Fruit fly (Drosophila melanogaster) whole organism, prepupa: ENCODE measurements around the gene B52.
A peak's percentile ranks its signal among the peaks of the same experiment; 100 is the strongest.

Source experiments
- Blimp-1 ChIP-seq: fragments of 200-800 bp; sonication (Bioruptor generic); optimal IDR thresholded peaks from 3 replicates; lab custom pipeline; 2017; ENCODE audit warnings: missing biosample characterization, missing genetic modification characterization, mild to moderate bottlenecking, moderate library complexity, missing genetic modification reagents
- CG10631 ChIP-seq: fragments of 200-800 bp; sonication (Bioruptor generic); optimal IDR thresholded peaks from 2 replicates; lab custom pipeline; 2016; ENCODE audit warnings: missing biosample characterization, missing genetic modification characterization
- CG10669 ChIP-seq: fragments of 200-800 bp; sonication (Bioruptor generic); optimal IDR thresholded peaks from 3 replicates; lab custom pipeline; 2018; ENCODE audit warnings: missing biosample characterization, mild to moderate bottlenecking, missing genetic modification characterization, moderate library complexity
- CG11294 ChIP-seq: fragments of 200-800 bp; sonication (Bioruptor generic); IDR thresholded peaks from 2 replicates; pipeline ENCODE4 v1.3.6; 2022; ENCODE audit warnings: missing biosample characterization, missing genetic modification characterization
- CG11762 ChIP-seq: fragments of 200-800 bp; sonication (Bioruptor generic); optimal IDR thresholded peaks from 3 replicates; lab custom pipeline; 2016; ENCODE audit warnings: missing biosample characterization, missing genetic modification characterization; ENCODE audit not compliant: insufficient read depth
- CG15336 ChIP-seq: fragments of 200-800 bp; sonication (Bioruptor generic); IDR thresholded peaks from 2 replicates; pipeline ENCODE4 v1.3.6; 2022; ENCODE audit warnings: missing biosample characterization, missing genetic modification characterization
- CG1621 ChIP-seq: fragments of 200-800 bp; sonication (Bioruptor generic); optimal IDR thresholded peaks from 3 replicates; lab custom pipeline; 2018; ENCODE audit warnings: missing biosample characterization, mild to moderate bottlenecking, missing genetic modification characterization
- CG16779 ChIP-seq: fragments of 200-800 bp; sonication (Bioruptor generic); optimal IDR thresholded peaks from 3 replicates; lab custom pipeline; 2017; ENCODE audit warnings: missing biosample characterization, mild to moderate bottlenecking, missing genetic modification characterization
- CG3032 ChIP-seq: fragments of 200-800 bp; optimal IDR thresholded peaks from 2 replicates; lab custom pipeline; 2019; ENCODE audit warnings: missing biosample characterization, mild to moderate bottlenecking, missing genetic modification characterization, moderate library complexity
- CG32006 ChIP-seq: fragments of 200-800 bp; sonication (Bioruptor generic); optimal IDR thresholded peaks from 3 replicates; lab custom pipeline; 2017; ENCODE audit warnings: missing biosample characterization, mild to moderate bottlenecking, missing genetic modification characterization
- CG34406 ChIP-seq: fragments of 200-800 bp; sonication (Bioruptor generic); optimal IDR thresholded peaks from 3 replicates; lab custom pipeline; 2016; ENCODE audit warnings: missing biosample characterization, missing genetic modification characterization
- CG3919 ChIP-seq: fragments of 200-800 bp; sonication (Bioruptor generic); optimal IDR thresholded peaks from 3 replicates; lab custom pipeline; 2016; ENCODE audit warnings: missing biosample characterization, missing genetic modification characterization
- CG4318 ChIP-seq: fragments of 200-800 bp; sonication (Bioruptor generic); optimal IDR thresholded peaks from 3 replicates; lab custom pipeline; 2017; ENCODE audit warnings: missing biosample characterization, mild to moderate bottlenecking, missing genetic modification characterization
- CG6163 ChIP-seq: fragments of 200-800 bp; sonication (Bioruptor generic); IDR thresholded peaks from 3 replicates; pipeline ENCODE4 v1.3.6; 2022; ENCODE audit warnings: missing biosample characterization, missing genetic modification characterization
- CG6276 ChIP-seq: fragments of 200-800 bp; sonication (Bioruptor generic); optimal IDR thresholded peaks from 2 replicates; lab custom pipeline; 2017; ENCODE audit warnings: missing biosample characterization, mild to moderate bottlenecking, missing genetic modification characterization
- CG6792 ChIP-seq: fragments of 200-800 bp; sonication (Bioruptor generic); optimal IDR thresholded peaks from 3 replicates; lab custom pipeline; 2016; ENCODE audit warnings: missing biosample characterization, missing genetic modification characterization
- CG6808 ChIP-seq: fragments of 200-800 bp; sonication (Bioruptor generic); optimal IDR thresholded peaks from 3 replicates; lab custom pipeline; 2017; ENCODE audit warnings: missing biosample characterization, missing genetic modification characterization, mild to moderate bottlenecking, moderate library complexity, missing genetic modification reagents
- CG7368 ChIP-seq: fragments of 200-800 bp; sonication (Bioruptor generic); optimal IDR thresholded peaks from 3 replicates; lab custom pipeline; 2016; ENCODE audit warnings: missing biosample characterization, missing genetic modification characterization
- CG8119 ChIP-seq: fragments of 200-800 bp; sonication (Bioruptor generic); IDR thresholded peaks from 3 replicates; pipeline ENCODE4 v1.3.6; 2022; ENCODE audit warnings: missing biosample characterization, missing genetic modification characterization
- CG8632 ChIP-seq: fragments of 200-800 bp; sonication (Bioruptor generic); optimal IDR thresholded peaks from 3 replicates; lab custom pipeline; 2016; ENCODE audit warnings: missing biosample characterization, missing genetic modification characterization
- CG9139 ChIP-seq: fragments of 200-800 bp; sonication (Bioruptor generic); optimal IDR thresholded peaks from 3 replicates; lab custom pipeline; 2017; ENCODE audit warnings: missing biosample characterization, mild to moderate bottlenecking, missing genetic modification characterization
- Eip75B ChIP-seq: fragments of 200-800 bp; sonication (Bioruptor generic); optimal IDR thresholded peaks from 3 replicates; lab custom pipeline; 2016; ENCODE audit warnings: missing biosample characterization, missing genetic modification characterization
- Eip78C ChIP-seq: fragments of 200-800 bp; sonication (Bioruptor generic); peaks from one replicate; lab custom pipeline; 2016; ENCODE audit warnings: missing biosample characterization, missing genetic modification characterization
- Eip93F ChIP-seq: fragments of 200-800 bp; sonication (Bioruptor generic); optimal IDR thresholded peaks from 2 replicates; lab custom pipeline; 2016; ENCODE audit warnings: missing biosample characterization, mild to moderate bottlenecking, missing genetic modification characterization
- Ets96B ChIP-seq: fragments of 200-800 bp; optimal IDR thresholded peaks from 2 replicates; lab custom pipeline; 2019; ENCODE audit warnings: missing biosample characterization, mild to moderate bottlenecking, missing genetic modification characterization, moderate library complexity
- Gug ChIP-seq: fragments of 200-800 bp; sonication (Bioruptor generic); IDR thresholded peaks from 2 replicates; pipeline ENCODE4 v1.3.6; 2022; ENCODE audit warnings: missing biosample characterization, missing genetic modification characterization
- Hr38 ChIP-seq: sonication (Bioruptor generic); optimal IDR thresholded peaks from 2 replicates; lab custom pipeline; 2016; ENCODE audit warnings: missing biosample characterization, missing genetic modification characterization
- Hr39 ChIP-seq: fragments of 200-800 bp; sonication (Bioruptor generic); optimal IDR thresholded peaks from 2 replicates; lab custom pipeline; 2016; ENCODE audit warnings: missing biosample characterization, missing genetic modification characterization
- Hr4 ChIP-seq: fragments of 200-800 bp; sonication (Bioruptor generic); optimal IDR thresholded peaks from 3 replicates; lab custom pipeline; 2016; ENCODE audit warnings: missing biosample characterization, missing genetic modification characterization
- Lpt ChIP-seq: fragments of 200-800 bp; sonication (Bioruptor generic); optimal IDR thresholded peaks from 3 replicates; lab custom pipeline; 2016; ENCODE audit warnings: missing biosample characterization, missing genetic modification characterization
- OdsH ChIP-seq: fragments of 200-800 bp; sonication (Bioruptor generic); optimal IDR thresholded peaks from 3 replicates; lab custom pipeline; 2016; ENCODE audit warnings: missing biosample characterization, missing genetic modification characterization
- Sox102F ChIP-seq: fragments of 200-800 bp; sonication (Bioruptor generic); optimal IDR thresholded peaks from 2 replicates; lab custom pipeline; 2016; ENCODE audit warnings: missing biosample characterization, mild to moderate bottlenecking, missing genetic modification characterization
- Sox15 ChIP-seq: fragments of 200-800 bp; sonication (Bioruptor generic); optimal IDR thresholded peaks from 3 replicates; lab custom pipeline; 2016; ENCODE audit warnings: missing biosample characterization, missing genetic modification characterization
- achi ChIP-seq: fragments of 200-800 bp; sonication (Bioruptor generic); optimal IDR thresholded peaks from 3 replicates; lab custom pipeline; 2016; ENCODE audit warnings: missing biosample characterization, missing genetic modification characterization
- acj6 ChIP-seq: fragments of 200-800 bp; sonication (Bioruptor generic); optimal IDR thresholded peaks from 3 replicates; lab custom pipeline; 2016; ENCODE audit warnings: missing biosample characterization, missing genetic modification characterization
- dsx ChIP-seq: fragments of 200-800 bp; optimal IDR thresholded peaks from 3 replicates; lab custom pipeline; 2019; ENCODE audit warnings: missing biosample characterization, mild to moderate bottlenecking, missing genetic modification characterization, moderate library complexity; ENCODE audit not compliant: poor library complexity, severe bottlenecking
- eg ChIP-seq: fragments of 200-800 bp; sonication (Bioruptor generic); IDR thresholded peaks from 3 replicates; pipeline ENCODE4 v1.3.6; 2022; ENCODE audit warnings: missing biosample characterization, missing genetic modification characterization
- esn ChIP-seq: fragments of 200-800 bp; sonication (Bioruptor generic); optimal IDR thresholded peaks from 2 replicates; lab custom pipeline; 2016; ENCODE audit warnings: missing biosample characterization, mild to moderate bottlenecking, missing genetic modification characterization, moderate library complexity
- fd59A ChIP-seq: fragments of 200-800 bp; sonication (Bioruptor generic); optimal IDR thresholded peaks from 2 replicates; lab custom pipeline; 2017; ENCODE audit warnings: missing biosample characterization, mild to moderate bottlenecking, missing genetic modification characterization, missing genetic modification reagents
- fkh ChIP-seq: fragments of 200-800 bp; sonication (Bioruptor generic); optimal IDR thresholded peaks from 3 replicates; lab custom pipeline; 2017; ENCODE audit warnings: missing biosample characterization, mild to moderate bottlenecking, missing genetic modification characterization, moderate library complexity
- net ChIP-seq: fragments of 200-800 bp; sonication (Bioruptor generic); optimal IDR thresholded peaks from 3 replicates; lab custom pipeline; 2016; ENCODE audit warnings: missing biosample characterization, missing genetic modification characterization
- pdm3 ChIP-seq: fragments of 200-800 bp; sonication (Bioruptor generic); optimal IDR thresholded peaks from 3 replicates; lab custom pipeline; 2016; ENCODE audit warnings: missing biosample characterization, missing genetic modification characterization
- salr ChIP-seq, 2 experiments: fragments of 200-800 bp; sonication (Bioruptor generic); optimal IDR thresholded peaks; 3 replicates each; lab custom pipeline; 2016 to 2018; ENCODE audit warnings: missing biosample characterization in 2 of 2, missing genetic modification characterization in 2 of 2, mild to moderate bottlenecking in 1 of 2
- spab ChIP-seq: fragments of 200-800 bp; sonication (Bioruptor generic); optimal IDR thresholded peaks from 2 replicates; lab custom pipeline; 2017; ENCODE audit warnings: missing biosample characterization, mild to moderate bottlenecking, missing genetic modification characterization, missing genetic modification reagents
- ss ChIP-seq, 2 experiments: fragments of 200-800 bp; sonication (Bioruptor generic); optimal IDR thresholded peaks; 2 replicates in 1 of 2; 3 replicates in 1 of 2; lab custom pipeline; 2017 to 2018; ENCODE audit warnings: mild to moderate bottlenecking in 2 of 2, missing biosample characterization in 2 of 2, missing genetic modification characterization in 2 of 2, moderate library complexity in 1 of 2
- vri ChIP-seq: fragments of 200-800 bp; sonication (Bioruptor generic); optimal IDR thresholded peaks from 3 replicates; lab custom pipeline; 2016; ENCODE audit warnings: missing biosample characterization, mild to moderate bottlenecking, missing genetic modification characterization

B52 gene

dm6 chr3R:13713541-13713940 lies 52.4 kb downstream of the B52 start:
- TF ChIP-seq CG16779 (tag; lab: Kevin White, UChicago) (peak; percentile 40), net (GFP tag; lab: Kevin White, UChicago) (peak; percentile 34), CG7368 (no peak), Sox15 (GFP tag; lab: Kevin White, UChicago) (no peak), CG3919 (GFP tag; lab: Kevin White, UChicago) (peak; percentile 48), esn (no peak), dsx (GFP tag; lab: Kevin White, UChicago) (peak; percentile 52), Blimp-1 (GFP tag; lab: Kevin White, UChicago) (no peak), ss (GFP tag; optimal IDR thresholded peaks at IDR 0.05; lab: Kevin White, UChicago) (peak; percentile 52 to 68), Eip78C (GFP tag; lab: Kevin White, UChicago) (peak; percentile 74), CG32006 (GFP tag; lab: Kevin White, UChicago) (peak; percentile 80), CG6163 (GFP tag; lab: Robert Waterston, UW) (peak; percentile 38; the same call in 1 of the 3 replicates), CG11762 (GFP tag; lab: Kevin White, UChicago) (peak; percentile 5), CG10631 (GFP tag; lab: Kevin White, UChicago) (peak; percentile 48), salr (GFP tag; optimal IDR thresholded peaks at IDR 0.05; lab: Kevin White, UChicago) (peak in 1 of 2 experiments; percentile 44), pdm3 (peak; percentile 40), achi (GFP tag; lab: Kevin White, UChicago) (peak; percentile 57), Lpt (GFP tag; lab: Kevin White, UChicago) (peak; percentile 39), fkh (peak; percentile 41), vri (GFP tag; lab: Kevin White, UChicago) (no peak), CG8632 (peak; percentile 60), Hr39 (GFP tag; lab: Kevin White, UChicago) (no peak), CG11294 (GFP tag; lab: Robert Waterston, UW) (peak; percentile 31; the same call in 1 of the 2 replicates), CG10669 (GFP tag; lab: Kevin White, UChicago) (peak; percentile 46), CG34406 (peak; percentile 52), Gug (GFP tag; lab: Robert Waterston, UW) (peak; percentile 62), CG9139 (GFP tag; lab: Kevin White, UChicago) (peak; percentile 49), Hr38 (GFP tag; lab: Kevin White, UChicago) (no peak), OdsH (GFP tag; lab: Kevin White, UChicago) (peak; percentile 60), CG3032 (tag; lab: Kevin White, UChicago) (peak; percentile 54), CG6276 (peak; percentile 53), CG6792 (GFP tag; lab: Kevin White, UChicago) (peak; percentile 33), Eip75B (GFP tag; lab: Kevin White, UChicago) (no peak), acj6 (peak; percentile 32), fd59A (GFP tag; lab: Kevin White, UChicago) (no peak), Hr4 (GFP tag; lab: Kevin White, UChicago) (peak; percentile 39), eg (GFP tag; lab: Robert Waterston, UW) (peak; percentile 64; the same call in 2 of the 3 replicates), Ets96B (tag; lab: Kevin White, UChicago) (peak; percentile 69), CG4318 (peak; percentile 59), spab (GFP tag; lab: Kevin White, UChicago) (peak; percentile 36), CG15336 (GFP tag; lab: Robert Waterston, UW) (peak; percentile 78), Eip93F (no peak), CG8119 (peak; percentile 79), CG6808 (GFP tag; lab: Kevin White, UChicago) (peak; percentile 49), CG1621 (tag; lab: Kevin White, UChicago) (no peak), Sox102F (GFP tag; lab: Kevin White, UChicago) (no peak)
